Fruit fly (Drosophila melanogaster): ENCODE results near the gene CG6333.

CG6333 gene

dm6 chr3L:17531397-17531796, 45.4 kb upstream of the CG6333 start (continued):
- TF ChIP-seq unc-4 (GFP tag; IDR thresholded peaks at IDR 0.05; ENCODE audit: partially characterized antibody) (no peak), CG11085 (GFP tag; IDR thresholded peaks at IDR 0.05) (no peak), vnd (GFP tag; IDR thresholded peaks at IDR 0.05; ENCODE audit: partially characterized antibody) (no peak), maf-S (GFP tag; optimal IDR thresholded peaks at IDR 0.05) (no peak), CG9215 (GFP tag; IDR thresholded peaks at IDR 0.05) (no peak), hkb (optimal IDR thresholded peaks at IDR 0.05) (no peak), hkb (GFP tag; IDR thresholded peaks at IDR 0.05) (no peak), crp (GFP tag; optimal IDR thresholded peaks at IDR 0.05) (peak in 1 of 2 experiments; percentile 40), Side (GFP tag; optimal IDR thresholded peaks at IDR 0.05) (no peak), CG13296 (GFP tag; optimal IDR thresholded peaks at IDR 0.05) (peak; percentile 70), zen2 (GFP tag; IDR thresholded peaks at IDR 0.05; ENCODE audit: partially characterized antibody) (no peak), Max (GFP tag; optimal IDR thresholded peaks at IDR 0.05) (no peak), Oaz (GFP tag; IDR thresholded peaks at IDR 0.05) (no peak), Hmr (GFP tag; optimal IDR thresholded peaks at IDR 0.05) (peak; percentile 5), klu (GFP tag; IDR thresholded peaks at IDR 0.05) (no peak), abd-A (tag; optimal IDR thresholded peaks at IDR 0.05) (no peak), insv (GFP tag; optimal IDR thresholded peaks at IDR 0.05) (no peak), fd102C (GFP tag; optimal IDR thresholded peaks at IDR 0.05) (no peak), knrl (GFP tag; IDR thresholded peaks at IDR 0.05; ENCODE audit: partially characterized antibody) (no peak), gsb (GFP tag; IDR thresholded peaks at IDR 0.05) (no peak), CG15073 (GFP tag; optimal IDR thresholded peaks at IDR 0.05) (no peak), zfh2 (GFP tag; optimal IDR thresholded peaks at IDR 0.05) (no peak), CG1832 (GFP tag; optimal IDR thresholded peaks at IDR 0.05) (no peak), Trl (optimal IDR thresholded peaks at IDR 0.05) (no peak), Trl (GFP tag; optimal IDR thresholded peaks at IDR 0.05) (no peak), lov (optimal IDR thresholded peaks at IDR 0.05) (no peak), lov (GFP tag; IDR thresholded peaks at IDR 0.05) (no peak), emc (GFP tag; optimal IDR thresholded peaks at IDR 0.05) (no peak), HHEX (GFP tag; optimal IDR thresholded peaks at IDR 0.05) (no peak), eyg (GFP tag; optimal IDR thresholded peaks at IDR 0.05) (no peak), CG9437 (GFP tag; optimal IDR thresholded peaks at IDR 0.05) (no peak), B-H1 (GFP tag; IDR thresholded peaks at IDR 0.05) (no peak), CG17328 (GFP tag; IDR thresholded peaks at IDR 0.05) (no peak), Dll (GFP tag; IDR thresholded peaks at IDR 0.05; ENCODE audit: partially characterized antibody) (no peak), CG14441 (GFP tag; IDR thresholded peaks at IDR 0.05) (no peak), CG3407 (GFP tag; optimal IDR thresholded peaks at IDR 0.05) (no peak), CG8359 (GFP tag; optimal IDR thresholded peaks at IDR 0.05; ENCODE audit: borderline replicate concordance) (no peak), zen (tag; optimal IDR thresholded peaks at IDR 0.05) (no peak), gt (GFP tag; IDR thresholded peaks at IDR 0.05) (no peak), CG31365 (tag; optimal IDR thresholded peaks at IDR 0.05) (no peak), CG2712 (tag; optimal IDR thresholded peaks at IDR 0.05) (no peak), Abd-B (GFP tag; optimal IDR thresholded peaks at IDR 0.05) (no peak), dpn (GFP tag; optimal IDR thresholded peaks at IDR 0.05) (no peak), dysf (GFP tag; IDR thresholded peaks at IDR 0.05) (no peak), CG10431 (GFP tag; optimal IDR thresholded peaks at IDR 0.05) (peak; percentile 88), Ptx1 (GFP tag; IDR thresholded peaks at IDR 0.05) (no peak), B-H2 (GFP tag; optimal IDR thresholded peaks at IDR 0.05) (peak; percentile 33), run (tag; optimal IDR thresholded peaks at IDR 0.05) (no peak), nom (GFP tag; optimal IDR thresholded peaks at IDR 0.05) (no peak), TFAM (GFP tag; optimal IDR thresholded peaks at IDR 0.05) (no peak), Chrac-16 (GFP tag; optimal IDR thresholded peaks at IDR 0.05) (no peak), oc (tag; optimal IDR thresholded peaks at IDR 0.05) (no peak)

Data from whole organism, embryonic.